Worm (Caenorhabditis elegans) whole organism, late embryonic: Measurements from ENCODE around the gene nhr-107.

Source experiments
- K02D7.2 ChIP-seq: sonication (generic microtip); optimal IDR thresholded peaks from 2 replicates; lab custom pipeline; 2017; ENCODE audit warnings: mild to moderate bottlenecking, missing genetic modification characterization, missing compliant biosample characterization
- K09A11.1 ChIP-seq: sonication (generic microtip); optimal IDR thresholded peaks from 2 replicates; lab custom pipeline; 2017; ENCODE audit warnings: antibody characterized with exemption, mild to moderate bottlenecking, missing genetic modification characterization, missing compliant biosample characterization; ENCODE audit not compliant: insufficient read depth
- T23F11.4 ChIP-seq: fragments of 200-800 bp; sonication (Bioruptor generic); optimal IDR thresholded peaks from 2 replicates; lab custom pipeline; 2018; ENCODE audit warnings: mild to moderate bottlenecking, missing genetic modification characterization, missing compliant biosample characterization
- Y22D7AL.16 ChIP-seq: sonication (generic microtip); optimal IDR thresholded peaks from 2 replicates; lab custom pipeline; 2016; ENCODE audit warnings: missing genetic modification characterization, missing compliant biosample characterization
- ahr-1 ChIP-seq: sonication (generic microtip); optimal IDR thresholded peaks from 2 replicates; lab custom pipeline; 2016; ENCODE audit warnings: missing genetic modification characterization, missing compliant biosample characterization
- ama-1 ChIP-seq: fragments of 150-350 bp; optimal IDR thresholded peaks from 2 replicates; lab custom pipeline; 2014
- ceh-14 ChIP-seq: sonication (generic microtip); optimal IDR thresholded peaks from 2 replicates; lab custom pipeline; 2016; ENCODE audit warnings: missing genotype, missing genetic modification characterization, missing compliant biosample characterization
- ceh-2 ChIP-seq: sonication (generic microtip); optimal IDR thresholded peaks from 2 replicates; lab custom pipeline; 2016; ENCODE audit warnings: missing genotype, missing genetic modification characterization, missing compliant biosample characterization
- ceh-24 ChIP-seq: sonication (generic microtip); optimal IDR thresholded peaks from 2 replicates; lab custom pipeline; 2016; ENCODE audit warnings: mild to moderate bottlenecking, missing genetic modification characterization, missing compliant biosample characterization
- ceh-30 ChIP-seq: fragments of 150-350 bp; optimal IDR thresholded peaks from 2 replicates; lab custom pipeline; 2014; ENCODE audit warnings: missing biosample characterization, missing genetic modification characterization
- ceh-31 ChIP-seq: sonication (generic microtip); optimal IDR thresholded peaks from 2 replicates; lab custom pipeline; 2016; ENCODE audit warnings: missing genetic modification characterization, missing compliant biosample characterization
- ceh-45 ChIP-seq: fragments of 200-800 bp; sonication (Bioruptor generic); IDR thresholded peaks from 2 replicates; pipeline ENCODE4 v1.3.6; 2022; ENCODE audit warnings: missing genetic modification reagents, missing genetic modification characterization, missing compliant biosample characterization
- ceh-6 ChIP-seq: fragments of 200-800 bp; sonication (Bioruptor generic); optimal IDR thresholded peaks from 2 replicates; lab custom pipeline; 2018; ENCODE audit warnings: mild to moderate bottlenecking, missing genetic modification characterization, missing compliant biosample characterization
- elt-2 ChIP-seq: sonication (generic microtip); optimal IDR thresholded peaks from 2 replicates; lab custom pipeline; 2016; ENCODE audit warnings: missing genetic modification reagents, missing genetic modification characterization, missing compliant biosample characterization
- elt-4 ChIP-seq: sonication (generic microtip); optimal IDR thresholded peaks from 2 replicates; lab custom pipeline; 2016; ENCODE audit warnings: missing genetic modification characterization, missing compliant biosample characterization
- eyg-1 ChIP-seq: sonication (generic microtip); optimal IDR thresholded peaks from 2 replicates; lab custom pipeline; 2016; ENCODE audit warnings: missing genotype, missing genetic modification characterization, missing compliant biosample characterization
- fkh-10 ChIP-seq: fragments of 150-350 bp; optimal IDR thresholded peaks from 2 replicates; lab custom pipeline; 2014; ENCODE audit warnings: missing biosample characterization, missing genetic modification reagents, missing genetic modification characterization
- fkh-6 ChIP-seq: sonication (generic microtip); optimal IDR thresholded peaks from 2 replicates; lab custom pipeline; 2016; ENCODE audit warnings: missing genetic modification characterization, missing compliant biosample characterization
- hlh-13 ChIP-seq: fragments of 200-800 bp; sonication (Bioruptor generic); optimal IDR thresholded peaks from 2 replicates; lab custom pipeline; 2018; ENCODE audit warnings: mild to moderate bottlenecking, missing genetic modification characterization, missing compliant biosample characterization
- hlh-8 ChIP-seq: sonication (generic microtip); optimal IDR thresholded peaks from 2 replicates; lab custom pipeline; 2016; ENCODE audit warnings: missing genotype, missing genetic modification characterization, missing compliant biosample characterization
- lin-11 ChIP-seq: fragments of 200-800 bp; sonication (Bioruptor generic); optimal IDR thresholded peaks from 2 replicates; lab custom pipeline; 2018; ENCODE audit warnings: mild to moderate bottlenecking, missing genetic modification characterization, missing compliant biosample characterization
- mec-3 ChIP-seq: sonication (generic microtip); optimal IDR thresholded peaks from 2 replicates; lab custom pipeline; 2016; ENCODE audit warnings: borderline replicate concordance, missing genetic modification characterization, missing compliant biosample characterization
- nfya-1 ChIP-seq: sonication (generic microtip); optimal IDR thresholded peaks from 2 replicates; lab custom pipeline; 2017; ENCODE audit warnings: missing genetic modification characterization, mild to moderate bottlenecking, missing compliant biosample characterization, antibody characterized with exemption, moderate library complexity
- nhr-232 ChIP-seq: sonication (generic microtip); optimal IDR thresholded peaks from 2 replicates; lab custom pipeline; 2016; ENCODE audit warnings: missing genetic modification characterization, missing compliant biosample characterization
- npax-4 ChIP-seq: sonication (generic microtip); optimal IDR thresholded peaks from 2 replicates; lab custom pipeline; 2016; ENCODE audit warnings: missing genetic modification characterization, missing compliant biosample characterization
- odd-2 ChIP-seq: sonication (generic microtip); optimal IDR thresholded peaks from 2 replicates; lab custom pipeline; 2017; ENCODE audit warnings: antibody characterized with exemption, mild to moderate bottlenecking, missing genetic modification characterization, missing compliant biosample characterization
- pha-2 ChIP-seq: sonication (generic microtip); optimal IDR thresholded peaks from 2 replicates; lab custom pipeline; 2017; ENCODE audit warnings: mild to moderate bottlenecking, missing genetic modification characterization, missing compliant biosample characterization
- pha-4 ChIP-seq: fragments of 150-350 bp; optimal IDR thresholded peaks from 2 replicates; lab custom pipeline; 2018; ENCODE audit warnings: missing biosample characterization, missing genetic modification reagents, missing genetic modification characterization
- pqm-1 ChIP-seq: sonication (generic microtip); optimal IDR thresholded peaks from 2 replicates; lab custom pipeline; 2016; ENCODE audit warnings: missing genetic modification characterization, missing compliant biosample characterization
- pros-1 ChIP-seq: fragments of 150-350 bp; optimal IDR thresholded peaks from 2 replicates; lab custom pipeline; 2014; ENCODE audit warnings: missing biosample characterization, missing genetic modification reagents, missing genetic modification characterization
- sdc-2 ChIP-seq: sonication (generic microtip); optimal IDR thresholded peaks from 2 replicates; lab custom pipeline; 2016; ENCODE audit warnings: missing genotype, missing genetic modification characterization, missing compliant biosample characterization
- sox-2 ChIP-seq: fragments of 200-800 bp; sonication (Bioruptor generic); IDR thresholded peaks from 2 replicates; pipeline ENCODE4 v1.3.6; 2022; ENCODE audit warnings: missing genetic modification reagents, missing genetic modification characterization, missing compliant biosample characterization
- syd-9 ChIP-seq: sonication (generic microtip); optimal IDR thresholded peaks from 2 replicates; lab custom pipeline; 2016; ENCODE audit warnings: mild to moderate bottlenecking, missing genetic modification characterization, moderate library complexity, missing compliant biosample characterization
- ttx-3 ChIP-seq: sonication (generic microtip); optimal IDR thresholded peaks from 2 replicates; lab custom pipeline; 2016; ENCODE audit warnings: missing genetic modification reagents, missing genetic modification characterization, missing compliant biosample characterization
- unc-55 ChIP-seq: sonication (generic microtip); optimal IDR thresholded peaks from 2 replicates; lab custom pipeline; 2017; ENCODE audit warnings: missing biosample characterization, missing genetic modification reagents, missing genetic modification characterization
- ztf-16 ChIP-seq: sonication (generic microtip); optimal IDR thresholded peaks from 2 replicates; lab custom pipeline; 2017; ENCODE audit warnings: missing genetic modification characterization, missing compliant biosample characterization

nhr-107 gene

DNA sequence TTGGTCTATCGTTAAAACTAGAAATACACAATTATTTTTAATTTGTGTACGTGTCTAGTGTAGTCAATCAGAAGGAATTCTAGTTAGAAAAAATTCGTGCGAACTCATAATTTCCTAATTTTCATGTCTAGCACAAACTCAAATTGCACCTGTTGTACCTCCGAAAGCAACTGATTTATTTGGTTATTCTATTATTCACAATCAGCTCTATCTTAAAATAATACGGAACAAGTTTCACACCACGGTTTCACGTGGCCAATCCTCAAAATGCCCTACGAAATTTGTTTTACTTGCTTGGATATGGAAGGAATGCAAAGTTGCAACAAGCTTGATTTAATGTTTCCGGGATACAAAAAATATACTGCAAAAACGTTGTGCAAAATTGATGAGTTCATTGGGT, 15.7 kb upstream of the nhr-107 start, which contains the start of gene srw-127:
Gene srw-127, plus strand, starts transcription at position 301 of the 400 bp plus-strand sequence.
- TF ChIP-seq pros-1 (tag; lab: Kevin White, UChicago), result no peak
- no peak for TF ChIP-seq pha-2 (tag; lab: Kevin White, UChicago)
- TF ChIP-seq mec-3 (tag; lab: Kevin White, UChicago), result no peak
- TF ChIP-seq elt-2, result no peak

DNA sequence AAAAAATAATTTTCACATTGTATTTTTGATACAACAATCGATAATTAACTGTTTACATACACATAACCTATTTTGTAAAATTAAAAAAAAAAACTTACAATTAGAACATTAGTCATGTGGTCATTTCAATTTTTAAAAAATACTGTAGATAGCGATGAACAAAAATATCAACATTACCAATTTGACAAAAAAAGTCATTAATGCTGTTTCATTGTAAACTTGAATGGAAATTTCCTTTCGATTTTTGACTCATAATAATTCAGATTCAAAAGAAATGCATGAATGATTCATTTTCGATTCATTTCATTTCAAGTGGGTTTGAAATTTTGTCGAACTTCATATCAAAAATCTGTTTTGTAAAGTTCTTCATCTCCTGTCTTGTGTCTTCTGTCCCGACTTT, 12.6 kb upstream of the nhr-107 start, which contains the start of gene C33G8.2:
Gene C33G8.2, plus strand, starts transcription at position 301 of the 400 bp plus-strand sequence.
- TF ChIP-seq eyg-1, result no peak

DNA sequence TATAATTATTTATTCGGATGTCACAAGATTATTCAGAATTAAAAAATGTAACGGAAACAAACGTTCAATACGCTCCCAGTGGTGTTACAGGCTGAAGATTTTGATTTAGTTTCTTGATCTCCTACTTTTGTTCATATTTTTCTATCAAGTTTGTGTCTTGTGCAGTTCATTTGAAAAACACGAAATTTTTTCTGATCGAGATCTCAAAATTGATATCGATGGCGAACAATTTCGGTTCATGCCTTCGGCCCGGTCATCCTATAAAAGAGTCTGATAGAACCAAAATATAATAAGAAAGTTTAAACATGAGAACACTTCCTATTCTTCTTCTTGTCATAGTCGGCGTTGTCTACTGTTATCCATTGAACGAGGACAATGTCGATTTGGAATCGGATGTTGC, 10.4 kb upstream of the nhr-107 start, which contains the start of gene drd-10:
Gene drd-10, plus strand, starts transcription at position 301 of the 400 bp plus-strand sequence.
- TF ChIP-seq npax-4 (tag; lab: Kevin White, UChicago), result no peak
- no peak for TF ChIP-seq elt-4 (tag; lab: Kevin White, UChicago)
- no peak for TF ChIP-seq sdc-2
- no peak for TF ChIP-seq odd-2 (tag; lab: Kevin White, UChicago)
- no peak for TF ChIP-seq ceh-6
- no peak for TF ChIP-seq pha-2 (tag; lab: Kevin White, UChicago)
- no peak for TF ChIP-seq ama-1 (lab: Kevin White, UChicago)
- no peak for TF ChIP-seq hlh-8
- TF ChIP-seq syd-9, result no peak
- TF ChIP-seq, all 69 proteins: peak for 0

DNA sequence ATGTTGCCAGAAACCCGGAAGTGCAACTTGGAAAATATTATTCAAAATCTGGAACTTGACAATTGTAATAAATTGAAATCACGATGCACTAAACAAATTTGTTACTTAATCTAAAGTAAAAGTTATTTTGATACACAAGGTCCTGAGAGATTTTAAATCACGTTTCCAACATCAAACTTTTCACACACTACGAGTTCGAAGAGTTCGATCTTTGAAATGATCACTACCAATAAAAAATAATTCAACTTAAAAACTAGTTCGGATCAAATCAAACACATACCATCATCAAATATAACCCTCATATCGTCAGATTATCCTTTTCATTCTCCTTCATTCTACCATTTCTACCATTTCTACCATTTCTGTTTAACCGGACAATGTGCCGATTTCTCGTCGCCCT, 9.1 kb upstream of the nhr-107 start, which contains the start of gene spig-10:
Gene spig-10, plus strand, starts transcription at position 301 of the 400 bp plus-strand sequence.
- TF ChIP-seq ceh-2 (tag; lab: Kevin White, UChicago) (no peak), fkh-6 (tag; lab: Kevin White, UChicago) (no peak), pha-2 (tag; lab: Kevin White, UChicago) (no peak), ceh-24 (tag; lab: Kevin White, UChicago) (no peak), elt-4 (tag; lab: Kevin White, UChicago) (no peak), T23F11.4 (GFP tag; lab: Kevin White, UChicago) (no peak), unc-55 (GFP tag; lab: Kevin White, UChicago) (no peak), hlh-13 (no peak), ztf-16 (tag; lab: Kevin White, UChicago) (no peak), pha-4 (tag; lab: Kevin White, UChicago) (no peak), ahr-1 (tag; lab: Kevin White, UChicago) (no peak), ceh-31 (tag; lab: Kevin White, UChicago) (no peak), K02D7.2 (tag; lab: Kevin White, UChicago) (no peak)

DNA sequence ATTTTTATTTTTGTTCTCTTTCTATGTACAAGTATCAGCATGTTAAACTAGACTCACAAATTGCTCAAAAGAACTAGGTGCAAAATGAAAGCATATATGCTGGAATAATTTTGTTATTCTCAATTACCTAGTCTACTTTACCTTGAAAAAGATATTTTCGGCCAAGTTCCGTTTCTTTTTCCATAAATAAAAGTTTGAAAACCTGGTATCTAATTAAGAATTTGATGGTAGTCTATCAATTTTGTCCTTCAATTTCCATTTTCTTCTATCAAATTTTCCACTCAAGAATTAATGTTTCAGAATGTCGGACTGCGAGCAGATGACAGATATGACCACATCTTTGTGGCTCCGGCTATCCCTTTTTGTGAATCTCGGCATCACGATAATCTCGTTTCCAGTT, 7.0 kb upstream of the nhr-107 start, which contains the start of gene srab-4:
Gene srab-4, plus strand, starts transcription at position 301 of the 400 bp plus-strand sequence.
- TF ChIP-seq K09A11.1 (tag; lab: Kevin White, UChicago) (no peak), pqm-1 (tag; lab: Kevin White, UChicago) (no peak), ztf-16 (tag; lab: Kevin White, UChicago) (no peak), lin-11 (tag; lab: Kevin White, UChicago) (no peak), Y22D7AL.16 (no peak), ceh-14 (tag; lab: Kevin White, UChicago) (no peak), sdc-2 (no peak)

DNA sequence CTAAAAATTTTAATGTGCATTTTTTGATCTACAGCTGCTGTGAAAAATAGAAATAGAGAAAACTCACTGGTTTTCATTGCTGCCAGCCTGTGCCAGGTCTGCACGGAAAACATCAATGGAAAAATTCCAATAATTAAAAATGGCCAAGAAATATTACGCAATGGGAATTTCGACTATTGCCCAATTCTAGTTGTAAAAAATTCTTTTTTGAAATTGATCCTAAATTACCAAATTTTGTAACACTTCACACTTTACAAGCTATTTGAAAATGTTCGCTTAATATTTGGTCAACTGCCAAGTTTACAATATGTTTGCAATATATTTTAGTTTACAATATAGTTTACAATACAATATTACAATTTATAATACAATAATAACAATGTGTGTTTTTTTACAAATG, 3.8 kb upstream of the nhr-107 start:
- TF ChIP-seq unc-55 (GFP tag; lab: Kevin White, UChicago) (no peak), sdc-2 (no peak), sox-2 (GFP tag; lab: Robert Waterston, UW) (no peak), nfya-1 (tag; lab: Kevin White, UChicago) (no peak), K02D7.2 (tag; lab: Kevin White, UChicago) (no peak), ceh-45 (no peak), elt-4 (tag; lab: Kevin White, UChicago) (no peak), nhr-232 (no peak), hlh-13 (no peak), ceh-30 (tag; lab: Kevin White, UChicago) (no peak), ttx-3 (tag; lab: Kevin White, UChicago) (no peak), K09A11.1 (tag; lab: Kevin White, UChicago) (no peak), fkh-10 (GFP tag; lab: Kevin White, UChicago) (no peak)
- TF ChIP-seq, all 69 proteins: peak for 0
